Fruit fly (Drosophila melanogaster): ENCODE results near the gene CG8925.

The CG8925 gene

dm6 chr3R:16221359-16222299, 49.8 kb downstream of the CG8925 start (continued):
- TF ChIP-seq Smox (GFP tag; optimal IDR thresholded peaks at IDR 0.05) = peak; percentile 67
- TF ChIP-seq esn (GFP tag; optimal IDR thresholded peaks at IDR 0.05) = peak; percentile 85
- peak; percentile 68 for TF ChIP-seq lz (GFP tag; optimal IDR thresholded peaks at IDR 0.05)
- TF ChIP-seq CG11294 (GFP tag; IDR thresholded peaks at IDR 0.05) = peak; percentile 59
- TF ChIP-seq CG10631 (GFP tag; optimal IDR thresholded peaks at IDR 0.05) = peak; percentile 90
- TF ChIP-seq topi (GFP tag; optimal IDR thresholded peaks at IDR 0.05) = peak; percentile 67
- peak; percentile 99 for TF ChIP-seq CG32006 (GFP tag; optimal IDR thresholded peaks at IDR 0.05)
- TF ChIP-seq Lpt (GFP tag; optimal IDR thresholded peaks at IDR 0.05) = peak; percentile 80
- TF ChIP-seq Hr38 (GFP tag; optimal IDR thresholded peaks at IDR 0.05) = no peak
- peak; percentile 40 for TF ChIP-seq Sox102F (GFP tag; optimal IDR thresholded peaks at IDR 0.05)
- peak; percentile 61 for TF ChIP-seq CG6854 (GFP tag; optimal IDR thresholded peaks at IDR 0.05)
- TF ChIP-seq achi (GFP tag; optimal IDR thresholded peaks at IDR 0.05) = peak; percentile 85
- peak; percentile 58 for TF ChIP-seq CG8319 (GFP tag; optimal IDR thresholded peaks at IDR 0.05)
- TF ChIP-seq Eip78C (GFP tag) = peak; percentile 94
- peak; percentile 89 for TF ChIP-seq CG3032 (tag; optimal IDR thresholded peaks at IDR 0.05)
- no peak for TF ChIP-seq vri (GFP tag; optimal IDR thresholded peaks at IDR 0.05)
- peak; percentile 92 for TF ChIP-seq spab (GFP tag; optimal IDR thresholded peaks at IDR 0.05)
- TF ChIP-seq CG3919 (GFP tag; optimal IDR thresholded peaks at IDR 0.05) = peak; percentile 87

dm6 chr3R:16222300-16222903, 50.6 kb downstream of the CG8925 start:
- peak; percentile 94 for TF ChIP-seq achi (GFP tag; optimal IDR thresholded peaks at IDR 0.05)
- TF ChIP-seq dsx (GFP tag; optimal IDR thresholded peaks at IDR 0.05; ENCODE audit: poor library complexity, severe bottlenecking) = peak; percentile 94
- TF ChIP-seq Blimp-1 (GFP tag; optimal IDR thresholded peaks at IDR 0.05) = peak; percentile 85
- peak; percentile 100 for TF ChIP-seq eg (GFP tag; IDR thresholded peaks at IDR 0.05)
- peak; percentile 95 for TF ChIP-seq vri (GFP tag; optimal IDR thresholded peaks at IDR 0.05)
- peak; percentile 94 for TF ChIP-seq CG10631 (GFP tag; optimal IDR thresholded peaks at IDR 0.05)
- peak; percentile 93 for TF ChIP-seq CG16779 (tag; optimal IDR thresholded peaks at IDR 0.05)
- TF ChIP-seq pdm3 (GFP tag; optimal IDR thresholded peaks at IDR 0.05) = peak; percentile 99
- TF ChIP-seq Met (GFP tag; optimal IDR thresholded peaks at IDR 0.05) = peak; percentile 97
- peak; percentile 96 for TF ChIP-seq CG6792 (GFP tag; optimal IDR thresholded peaks at IDR 0.05)
- TF ChIP-seq cyc (GFP tag; optimal IDR thresholded peaks at IDR 0.05) = peak; percentile 99
- peak; percentile 98 for TF ChIP-seq Eip93F (GFP tag; optimal IDR thresholded peaks at IDR 0.05)
- peak; percentile 87 for TF ChIP-seq CG8319 (GFP tag; optimal IDR thresholded peaks at IDR 0.05)
- TF ChIP-seq Gug (GFP tag; IDR thresholded peaks at IDR 0.05) = peak; percentile 98
- TF ChIP-seq Sox102F (GFP tag; optimal IDR thresholded peaks at IDR 0.05) = peak; percentile 96
- TF ChIP-seq lz (GFP tag; optimal IDR thresholded peaks at IDR 0.05) = peak; percentile 97
- peak; percentile 94 for TF ChIP-seq Smox (GFP tag; optimal IDR thresholded peaks at IDR 0.05)
- peak; percentile 98 for TF ChIP-seq CG31627 (GFP tag; optimal IDR thresholded peaks at IDR 0.05)
- peak; percentile 95 for TF ChIP-seq CG11902 (GFP tag; optimal IDR thresholded peaks at IDR 0.05)
- peak; percentile 97 for TF ChIP-seq acj6 (GFP tag; optimal IDR thresholded peaks at IDR 0.05)
- TF ChIP-seq Sox14 (GFP tag; optimal IDR thresholded peaks at IDR 0.05) = peak; percentile 99
- peak; percentile 89 for TF ChIP-seq Sox15 (GFP tag; optimal IDR thresholded peaks at IDR 0.05)
- TF ChIP-seq CG32006 (GFP tag; optimal IDR thresholded peaks at IDR 0.05) = peak; percentile 96
- peak; percentile 98 for TF ChIP-seq Hr38 (GFP tag; optimal IDR thresholded peaks at IDR 0.05)
- peak; percentile 85 for TF ChIP-seq spab (GFP tag; optimal IDR thresholded peaks at IDR 0.05)
- peak; percentile 97 for TF ChIP-seq CG1621 (tag; optimal IDR thresholded peaks at IDR 0.05)
- TF ChIP-seq topi (GFP tag; optimal IDR thresholded peaks at IDR 0.05) = peak; percentile 96
- peak; percentile 91 for TF ChIP-seq CG3032 (tag; optimal IDR thresholded peaks at IDR 0.05)
- TF ChIP-seq net (GFP tag; optimal IDR thresholded peaks at IDR 0.05) = peak; percentile 96
- TF ChIP-seq Ets96B (tag; optimal IDR thresholded peaks at IDR 0.05) = peak; percentile 97
- peak; percentile 88 for TF ChIP-seq fd85E (GFP tag; optimal IDR thresholded peaks at IDR 0.05)
- peak; percentile 92 for TF ChIP-seq fd59A (GFP tag; optimal IDR thresholded peaks at IDR 0.05)
- TF ChIP-seq Eip78C (GFP tag) = peak; percentile 99
- peak; percentile 97 for TF ChIP-seq dac (GFP tag; optimal IDR thresholded peaks at IDR 0.05)
- peak; percentile 60 to 93 for TF ChIP-seq salr (GFP tag; optimal IDR thresholded peaks at IDR 0.05)
- TF ChIP-seq CG11294 (GFP tag; IDR thresholded peaks at IDR 0.05) = peak; percentile 99
- TF ChIP-seq Ets21C (GFP tag; optimal IDR thresholded peaks at IDR 0.05) = peak; percentile 96
- peak; percentile 95 for TF ChIP-seq esn (GFP tag; optimal IDR thresholded peaks at IDR 0.05)
- peak; percentile 99 for TF ChIP-seq CG15336 (GFP tag; IDR thresholded peaks at IDR 0.05)
- TF ChIP-seq CG11762 (GFP tag; optimal IDR thresholded peaks at IDR 0.05; ENCODE audit: insufficient read depth) = peak; percentile 94
- peak; percentile 99 for TF ChIP-seq CG8119 (GFP tag; IDR thresholded peaks at IDR 0.05)
- TF ChIP-seq CG6854 (GFP tag; optimal IDR thresholded peaks at IDR 0.05) = peak; percentile 89
